Fruit fly (Drosophila melanogaster): ENCODE measurements around the gene CG12523.

CG12523 gene

DNA sequence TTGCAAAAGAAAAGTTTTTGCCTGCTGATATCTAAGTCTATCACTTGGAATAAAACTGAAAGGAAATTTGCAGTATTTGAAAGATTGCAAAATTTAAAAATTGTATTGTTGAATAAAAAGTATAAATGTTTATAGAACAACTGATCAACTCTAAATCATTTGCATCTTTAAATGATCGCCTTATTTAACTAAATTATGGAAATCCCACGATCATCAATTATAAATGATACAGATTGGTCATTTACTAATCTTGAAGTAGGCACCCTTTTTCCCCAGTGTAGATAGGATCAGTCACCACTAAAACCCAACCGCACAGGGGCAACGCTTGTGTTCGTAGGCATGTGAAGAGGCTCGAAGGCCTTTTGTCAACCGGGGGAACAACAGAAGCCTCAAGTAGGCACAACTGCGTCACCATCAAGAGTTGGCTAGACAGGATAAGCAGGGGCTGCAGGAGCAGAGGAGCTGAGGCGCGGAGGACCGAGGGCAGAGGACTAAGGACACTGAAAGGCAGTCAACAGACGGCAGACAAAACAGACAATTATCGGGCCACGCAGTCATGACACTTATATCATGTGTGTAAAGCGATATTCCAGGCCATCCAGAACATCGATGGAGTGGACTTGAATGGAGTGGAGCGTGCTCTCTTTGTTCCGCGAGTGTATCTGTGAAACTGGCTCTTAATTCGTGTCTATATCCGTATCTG is 47.0 kb downstream of the CG12523 start:
- TF ChIP-seq foxo (GFP tag; optimal IDR thresholded peaks at IDR 0.05) (peak in 1 of 2 experiments; percentile 8), CG9705 (GFP tag; optimal IDR thresholded peaks at IDR 0.05) (no peak), jim (GFP tag; optimal IDR thresholded peaks at IDR 0.05) (no peak), sv (GFP tag; optimal IDR thresholded peaks at IDR 0.05) (peak; percentile 14), rgr (GFP tag; optimal IDR thresholded peaks at IDR 0.05) (peak; percentile 15), psq (GFP tag; optimal IDR thresholded peaks at IDR 0.05) (no peak), fru (GFP tag; optimal IDR thresholded peaks at IDR 0.05) (no peak)

DNA sequence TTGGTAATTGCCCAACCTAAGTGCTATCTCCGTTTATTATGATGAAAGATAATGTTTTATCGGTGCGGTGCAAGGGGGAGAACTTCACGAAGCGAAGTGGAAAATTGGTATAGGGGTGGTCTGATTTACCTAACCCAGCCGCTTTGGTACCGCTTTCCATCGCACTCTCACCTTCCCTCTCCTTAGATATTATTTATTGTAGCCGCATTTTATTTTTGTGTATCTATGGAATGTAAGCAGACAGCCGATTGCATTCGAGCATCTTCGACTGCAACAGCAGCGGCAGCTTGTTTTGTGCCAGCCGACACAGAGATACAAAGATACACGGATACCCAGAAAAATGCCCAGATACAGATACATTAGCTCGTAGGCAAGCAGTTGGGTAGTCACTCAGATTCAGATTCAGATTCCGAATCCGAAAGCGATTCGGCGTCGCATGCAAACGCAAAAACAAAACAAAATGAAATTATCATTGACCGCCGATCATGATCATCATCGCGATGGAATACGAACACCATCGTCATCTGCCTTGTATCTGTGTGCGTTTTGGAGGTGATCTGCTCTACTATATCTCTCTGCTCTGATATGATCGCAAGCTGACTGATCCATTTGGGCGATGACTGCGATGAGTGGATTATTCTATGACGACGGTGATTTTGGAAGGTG is 47.9 kb downstream of the CG12523 start:
- TF ChIP-seq foxo (GFP tag; optimal IDR thresholded peaks at IDR 0.05): no peak
- no peak for TF ChIP-seq h (GFP tag; optimal IDR thresholded peaks at IDR 0.05)
- TF ChIP-seq sv (GFP tag; optimal IDR thresholded peaks at IDR 0.05): no peak
- no peak for TF ChIP-seq pan (optimal IDR thresholded peaks at IDR 0.05)
- TF ChIP-seq ey (GFP tag; optimal IDR thresholded peaks at IDR 0.05): no peak
- TF ChIP-seq jim (GFP tag; optimal IDR thresholded peaks at IDR 0.05): no peak
- no peak for TF ChIP-seq Myc (optimal IDR thresholded peaks at IDR 0.05)
- no peak for TF ChIP-seq Dif (GFP tag; optimal IDR thresholded peaks at IDR 0.05; ENCODE audit: partially characterized antibody)

DNA sequence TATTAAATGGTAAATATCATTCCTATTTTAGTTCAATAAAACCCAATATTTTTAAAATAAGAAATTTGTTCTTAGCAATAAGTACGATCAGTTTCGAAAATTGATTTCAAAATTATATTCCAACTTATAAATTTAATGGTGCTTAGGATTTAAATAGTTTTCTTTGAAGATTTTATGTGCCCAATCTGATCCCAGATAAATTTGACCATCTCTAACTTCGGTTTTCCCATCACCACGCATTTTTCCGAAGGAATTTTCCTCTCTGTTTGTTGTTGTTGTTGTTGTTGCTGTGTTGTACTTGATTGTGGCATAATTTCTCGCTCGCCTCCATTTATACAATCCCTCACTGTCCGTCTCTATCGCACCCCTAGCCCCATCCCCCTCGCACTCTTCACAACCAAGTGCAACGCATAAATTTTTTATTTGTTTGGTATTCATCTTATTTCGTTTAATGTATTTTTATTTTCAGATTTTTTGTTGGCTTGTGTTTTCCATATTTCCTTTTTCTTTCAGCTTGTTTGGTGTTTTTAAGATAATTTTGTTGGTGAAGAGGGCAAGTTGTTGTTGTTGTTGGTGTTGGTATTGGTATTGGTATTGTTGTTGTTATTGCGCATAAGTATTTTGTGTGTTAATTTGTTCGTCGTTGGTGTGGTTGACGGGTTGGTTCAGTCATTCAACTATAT is 48.8 kb downstream of the CG12523 start:
- no peak for TF ChIP-seq jim (GFP tag; optimal IDR thresholded peaks at IDR 0.05)
- TF ChIP-seq Dfd (GFP tag; optimal IDR thresholded peaks at IDR 0.05): no peak
- no peak for TF ChIP-seq h (GFP tag; optimal IDR thresholded peaks at IDR 0.05)
- TF ChIP-seq psq (GFP tag; optimal IDR thresholded peaks at IDR 0.05): peak; percentile 60
- no peak for TF ChIP-seq GATAd (GFP tag; optimal IDR thresholded peaks at IDR 0.05)

DNA sequence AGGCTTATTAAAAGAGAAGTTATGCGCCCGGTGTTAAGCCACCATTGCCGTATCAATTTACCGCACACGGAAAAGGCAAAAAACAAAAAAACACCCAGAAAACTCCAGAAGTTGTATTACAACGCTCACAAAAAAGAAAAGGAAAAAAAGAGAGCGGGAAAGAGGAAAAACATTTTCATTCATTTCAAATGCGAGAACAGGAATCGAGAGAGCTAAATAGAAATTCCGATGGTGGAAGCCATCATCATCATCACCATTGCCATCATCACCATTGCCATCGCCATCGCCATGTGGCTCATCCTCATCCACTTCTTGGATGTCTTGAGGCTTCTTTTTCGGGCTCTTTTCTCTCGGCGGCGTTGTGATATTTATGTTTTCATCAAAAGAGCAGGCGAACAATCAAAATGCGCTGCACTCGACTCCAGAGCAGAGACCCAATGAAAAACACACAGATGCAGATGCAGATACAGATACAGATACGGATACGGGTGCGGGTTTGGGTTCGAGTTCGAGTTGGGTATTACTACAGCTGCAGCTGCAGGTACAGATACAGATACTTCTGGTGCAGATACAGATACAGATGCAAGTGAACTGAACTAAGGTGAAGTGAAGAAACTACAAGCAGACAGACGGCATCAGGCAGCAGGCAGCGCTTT is 50.2 kb downstream of the CG12523 start:
- no peak for TF ChIP-seq jim (GFP tag; optimal IDR thresholded peaks at IDR 0.05)
- peak in 1 of 2 experiments; percentile 19 for TF ChIP-seq dl (GFP tag; optimal IDR thresholded peaks at IDR 0.05; ENCODE audit: insufficient read depth in 1 of 2, partially characterized antibody in 2 of 2)

DNA sequence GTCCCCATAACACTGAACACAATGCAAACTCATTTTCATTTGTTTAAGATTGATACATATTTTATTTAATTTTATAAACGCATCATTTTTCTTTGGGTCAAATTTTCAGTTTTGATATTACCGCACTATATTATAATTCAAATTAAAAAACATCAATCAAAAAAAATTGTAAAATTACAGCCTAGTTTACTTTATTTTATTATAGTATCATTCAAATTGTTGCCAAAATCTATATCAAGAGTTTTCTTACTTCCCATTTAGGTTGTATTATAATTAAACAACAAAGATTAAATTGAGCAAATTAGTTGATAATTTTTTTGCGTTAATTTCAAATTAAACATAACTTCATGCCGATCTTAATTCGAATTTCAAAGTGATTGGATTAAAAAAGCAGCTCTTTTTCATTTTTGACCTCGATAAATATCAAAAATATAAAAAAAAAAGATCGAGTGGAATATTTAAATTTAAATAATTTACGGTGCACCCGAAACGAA is 50.9 kb downstream of the CG12523 start:
- peak; percentile 36 for TF ChIP-seq woc (GFP tag; optimal IDR thresholded peaks at IDR 0.05)
- peak; percentile 73 for TF ChIP-seq Sp1 (GFP tag; optimal IDR thresholded peaks at IDR 0.05)
- peak; percentile 70 for TF ChIP-seq HLH106 (tag; optimal IDR thresholded peaks at IDR 0.05)
- TF ChIP-seq ey (GFP tag; optimal IDR thresholded peaks at IDR 0.05): peak; percentile 55
- peak; percentile 46 for TF ChIP-seq dmrt93B (GFP tag; optimal IDR thresholded peaks at IDR 0.05)
- TF ChIP-seq Vsx2 (GFP tag; optimal IDR thresholded peaks at IDR 0.05; ENCODE audit: partially characterized antibody): no peak
- peak; percentile 28 for TF ChIP-seq OdsH (GFP tag; optimal IDR thresholded peaks at IDR 0.05)
- TF ChIP-seq psq (GFP tag; optimal IDR thresholded peaks at IDR 0.05): peak; percentile 57
- TF ChIP-seq pan (optimal IDR thresholded peaks at IDR 0.05): no peak
- TF ChIP-seq h (GFP tag; optimal IDR thresholded peaks at IDR 0.05): peak; percentile 28
- no peak for TF ChIP-seq Hnf4 (GFP tag; optimal IDR thresholded peaks at IDR 0.05)
- TF ChIP-seq rgr (GFP tag; optimal IDR thresholded peaks at IDR 0.05): peak; percentile 53
- TF ChIP-seq foxo (GFP tag; optimal IDR thresholded peaks at IDR 0.05): peak in 1 of 2 experiments; percentile 70

Measured in whole organism, wandering third instar larva.